Worm (Caenorhabditis elegans) whole organism, L3 larva: Measurements from ENCODE around the gene lim-4.

ENCODE experiments used
- elt-2 ChIP-seq: sonication (generic microtip); optimal IDR thresholded peaks from 2 replicates; lab custom pipeline; 2016; ENCODE audit warnings: missing genetic modification reagents, mild to moderate bottlenecking, missing genetic modification characterization, missing compliant biosample characterization
- eor-1 ChIP-seq, 2 experiments: fragments of 150-350 bp; optimal IDR thresholded peaks; 2 replicates each; lab custom pipeline; 2014 to 2018; ENCODE audit warnings: missing biosample characterization in 2 of 2, missing genetic modification characterization in 2 of 2
- fkh-10 ChIP-seq: sonication (generic microtip); optimal IDR thresholded peaks from 2 replicates; lab custom pipeline; 2017; ENCODE audit warnings: missing biosample characterization, missing genetic modification reagents, missing genetic modification characterization
- jun-1 ChIP-seq: fragments of 150-350 bp; optimal IDR thresholded peaks from 2 replicates; lab custom pipeline; 2014; ENCODE audit warnings: missing biosample characterization, missing genetic modification reagents, missing genetic modification characterization
- nhr-76 ChIP-seq: fragments of 150-350 bp; sonication (generic microtip); optimal IDR thresholded peaks from 5 replicates; lab custom pipeline; 2014; ENCODE audit warnings: missing biosample characterization, missing genetic modification characterization
- unc-62 ChIP-seq: fragments of 150-350 bp; sonication (generic microtip); optimal IDR thresholded peaks from 4 replicates; lab custom pipeline; 2014; ENCODE audit warnings: missing biosample characterization, missing genetic modification reagents, missing genetic modification characterization
- ztf-4 ChIP-seq: fragments of 150-350 bp; optimal IDR thresholded peaks from 2 replicates; lab custom pipeline; 2014; ENCODE audit warnings: missing biosample characterization, missing genetic modification characterization

DNA sequence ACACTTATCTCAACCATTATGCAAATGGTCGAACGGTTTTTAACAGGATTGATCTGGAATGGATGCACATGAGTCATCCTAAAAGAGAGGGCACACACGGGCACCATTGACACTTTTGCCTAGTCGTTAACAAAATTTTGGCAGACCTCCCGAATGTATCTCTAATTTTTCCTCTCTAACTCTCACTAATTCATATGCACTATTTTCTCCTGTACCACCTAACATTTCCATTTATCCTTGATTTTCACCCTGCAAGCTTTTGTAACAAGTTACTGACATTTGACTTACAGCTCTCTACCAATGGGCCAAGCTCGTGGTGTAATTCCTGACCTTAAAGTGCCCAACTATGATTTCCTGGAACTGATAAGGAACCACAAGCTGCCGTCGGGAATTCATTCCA lies 43.7 kb upstream of the lim-4 start, which contains the start of gene T22B2.3:
- no peak for TF ChIP-seq elt-2
- TF ChIP-seq fkh-10 (GFP tag; lab: Kevin White, UChicago), result no peak
- no peak for TF ChIP-seq nhr-76 (tag; lab: Kevin White, UChicago)
- no peak for TF ChIP-seq ztf-4
- no peak for TF ChIP-seq unc-62 (GFP tag; lab: Kevin White, UChicago)
- no peak for TF ChIP-seq eor-1 (tag; optimal IDR thresholded peaks at IDR 0.05; lab: Kevin White, UChicago)
- no peak for TF ChIP-seq jun-1 (tag; lab: Kevin White, UChicago)
